Worm (Caenorhabditis elegans) whole organism, midembryonic: ENCODE results near the gene ugt-9.
"Not testable (repeated sequence)": the region's sequence is repeated elsewhere in the genome, so short reads cannot be mapped to it uniquely, and the experiment has no call there.

ENCODE experiments used
- T22C8.4 ChIP-seq: fragments of 200-800 bp; sonication (Bioruptor generic); IDR thresholded peaks from 2 replicates; pipeline ENCODE4 v1.3.6; 2022; ENCODE audit warnings: missing genetic modification characterization, missing compliant biosample characterization
- cog-1 ChIP-seq: sonication (generic microtip); optimal IDR thresholded peaks from 2 replicates; lab custom pipeline; 2016; ENCODE audit warnings: missing genetic modification characterization, missing compliant biosample characterization
- flt-1 ChIP-seq: fragments of 200-800 bp; sonication (Bioruptor generic); IDR thresholded peaks from 2 replicates; pipeline ENCODE4 v1.3.6; 2022; ENCODE audit warnings: missing genetic modification characterization, missing compliant biosample characterization
- klf-2 ChIP-seq: fragments of 200-800 bp; sonication (Bioruptor generic); conservative IDR thresholded peaks from 2 replicates; pipeline ENCODE4 v1.3.6; 2022; ENCODE audit warnings: missing genetic modification reagents, missing genetic modification characterization, missing compliant biosample characterization
- med-1 ChIP-seq: sonication (generic microtip); optimal IDR thresholded peaks from 2 replicates; lab custom pipeline; 2017; ENCODE audit warnings: missing genetic modification characterization, mild to moderate bottlenecking, missing compliant biosample characterization, antibody characterized with exemption, missing genetic modification reagents; ENCODE audit not compliant: insufficient read depth
- ztf-23 ChIP-seq: fragments of 200-800 bp; sonication (Bioruptor generic); IDR thresholded peaks from 2 replicates; pipeline ENCODE4 v1.3.6; 2022; ENCODE audit warnings: missing genetic modification reagents, missing genetic modification characterization, missing compliant biosample characterization
- ztf-29 ChIP-seq: fragments of 200-800 bp; sonication (Bioruptor generic); IDR thresholded peaks from 2 replicates; pipeline ENCODE4 v1.3.6; 2022; ENCODE audit warnings: missing genetic modification reagents, missing genetic modification characterization, missing compliant biosample characterization

DNA sequence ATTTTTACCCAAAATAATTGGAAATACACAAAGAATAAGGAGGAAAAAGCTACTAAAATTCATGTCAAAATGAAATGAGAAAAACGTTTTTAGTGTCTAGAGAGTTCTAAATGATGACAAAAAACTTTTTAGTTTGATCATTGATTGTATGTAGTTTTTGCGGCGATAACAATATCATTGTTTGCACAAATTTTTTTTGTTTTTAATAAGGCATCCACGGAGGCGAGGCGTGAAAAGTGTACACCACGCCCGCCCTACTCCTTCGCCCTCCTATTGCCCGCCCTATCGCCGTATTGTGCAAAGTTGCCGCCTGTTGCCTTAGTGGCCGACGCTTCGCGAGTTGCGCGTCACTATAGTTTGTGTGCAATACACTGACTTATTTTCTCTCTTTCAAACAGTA lies 4.2 kb downstream of the ugt-9 start, which contains the start of gene ugt-10:
- not testable (repeated sequence) for TF ChIP-seq ztf-23 (GFP tag; lab: Robert Waterston, UW); klf-2; ztf-29; flt-1 (GFP tag; lab: Robert Waterston, UW); med-1 (GFP tag; lab: Kevin White, UChicago); cog-1 (tag; lab: Kevin White, UChicago); T22C8.4
